Fruit fly (Drosophila melanogaster) Kc167 (cell line): ENCODE measurements around the gene mge.

ENCODE experiments used
- Myc ChIP-seq: fragments of >200 bp; optimal IDR thresholded peaks from 2 replicates; lab custom pipeline; 2017; ENCODE audit warnings: missing external identifiers
- Sin3A ChIP-seq: fragments of >200 bp; optimal IDR thresholded peaks from 2 replicates; lab custom pipeline; 2018; ENCODE audit warnings: missing external identifiers
- h ChIP-seq: fragments of >200 bp; optimal IDR thresholded peaks from 3 replicates; lab custom pipeline; 2018; ENCODE audit warnings: missing external identifiers
- insv ChIP-seq: fragments of >200 bp; optimal IDR thresholded peaks from 3 replicates; lab custom pipeline; 2018; ENCODE audit warnings: missing external identifiers
- psq ChIP-seq: fragments of >200 bp; optimal IDR thresholded peaks from 2 replicates; lab custom pipeline; 2017; ENCODE audit warnings: missing external identifiers
- ttk ChIP-seq: sonication (Bioruptor generic); optimal IDR thresholded peaks from 2 replicates; lab custom pipeline; 2017; ENCODE audit warnings: missing external identifiers

mge gene

dm6 chr3L:3933599-3933998 lies 23.9 kb upstream of the mge start:
- no peak for TF ChIP-seq Sin3A (lab: Kevin White, UChicago)
- no peak for TF ChIP-seq psq
- no peak for TF ChIP-seq Myc
- no peak for TF ChIP-seq ttk
- TF ChIP-seq h, result no peak
- no peak for TF ChIP-seq insv (lab: Kevin White, UChicago)

dm6 chr3L:3932742-3933289 lies 23.1 kb upstream of the mge start:
- TF ChIP-seq ttk (no peak), insv (lab: Kevin White, UChicago) (no peak), Myc (no peak), psq (no peak), h (no peak), Sin3A (lab: Kevin White, UChicago) (no peak)

- TF ChIP-seq ttk, result no peak
- TF ChIP-seq psq, result no peak
- no peak for TF ChIP-seq h
- TF ChIP-seq insv (lab: Kevin White, UChicago), result no peak
- no peak for TF ChIP-seq Myc
- TF ChIP-seq Sin3A (lab: Kevin White, UChicago), result no peak
Measured at dm6 chr3L:3931778-3932177, 22.0 kb upstream of the mge start.

dm6 chr3L:3930930-3931329 lies 21.2 kb upstream of the mge start:
- no peak for TF ChIP-seq h

- TF ChIP-seq ttk (no peak), psq (no peak), Myc (no peak)
Measured at dm6 chr3L:3929968-3930767, 20.4 kb upstream of the mge start.

dm6 chr3L:3928943-3929785 lies 19.4 kb upstream of the mge start:
- TF ChIP-seq ttk (no peak), h (no peak), Sin3A (lab: Kevin White, UChicago) (no peak), Myc (no peak), insv (lab: Kevin White, UChicago) (no peak), psq (no peak)

dm6 chr3L:3928205-3928942 lies 18.6 kb upstream of the mge start:
- TF ChIP-seq insv (lab: Kevin White, UChicago), result no peak
- no peak for TF ChIP-seq Myc
- TF ChIP-seq psq, result no peak
- TF ChIP-seq Sin3A (lab: Kevin White, UChicago), result no peak
- no peak for TF ChIP-seq h
- TF ChIP-seq ttk, result no peak

- TF ChIP-seq h (no peak), psq (no peak), insv (lab: Kevin White, UChicago) (no peak), Sin3A (lab: Kevin White, UChicago) (no peak), ttk (no peak), Myc (no peak)
Measured at dm6 chr3L:3927462-3927861, 17.7 kb upstream of the mge start.

dm6 chr3L:3926191-3926765 lies 16.5 kb upstream of the mge start:
- TF ChIP-seq Sin3A (lab: Kevin White, UChicago), result no peak

dm6 chr3L:3925487-3925886 lies 15.8 kb upstream of the mge start:
- TF ChIP-seq ttk (no peak), psq (no peak), h (no peak), Myc (no peak), insv (lab: Kevin White, UChicago) (no peak), Sin3A (lab: Kevin White, UChicago) (no peak)

- no peak for TF ChIP-seq psq
- TF ChIP-seq h, result no peak
- TF ChIP-seq ttk, result no peak
- TF ChIP-seq insv (lab: Kevin White, UChicago), result no peak
- TF ChIP-seq Myc, result no peak
- TF ChIP-seq Sin3A (lab: Kevin White, UChicago), result no peak
Measured at dm6 chr3L:3923631-3924274, 14.0 kb upstream of the mge start.

- no peak for TF ChIP-seq ttk
Measured at dm6 chr3L:3912134-3912533, 2.4 kb upstream of the mge start.
